Fruit fly (Drosophila melanogaster) whole organism, embryonic: Measurements from ENCODE around the gene CG1764.

Experiments
- CG10431 ChIP-seq: fragments of 200-800 bp; sonication (Bioruptor generic); optimal IDR thresholded peaks from 3 replicates; lab custom pipeline; 2018; ENCODE audit warnings: missing biosample characterization, mild to moderate bottlenecking, missing genetic modification characterization
- CG11085 ChIP-seq: fragments of 200-800 bp; sonication (Bioruptor generic); IDR thresholded peaks from 2 replicates; pipeline ENCODE4 v1.3.6; 2022; ENCODE audit warnings: missing biosample characterization, missing genetic modification characterization
- CG12104 ChIP-seq: fragments of 200-800 bp; sonication (Bioruptor generic); optimal IDR thresholded peaks from 3 replicates; lab custom pipeline; 2016; ENCODE audit warnings: missing biosample characterization, missing genetic modification characterization
- CG14050 ChIP-seq: fragments of 200-800 bp; sonication (Bioruptor generic); IDR thresholded peaks from 3 replicates; pipeline ENCODE4 v1.3.6; 2022; ENCODE audit warnings: missing biosample characterization, missing genetic modification characterization
- CG15073 ChIP-seq: fragments of 200-800 bp; sonication (Bioruptor generic); optimal IDR thresholded peaks from 2 replicates; lab custom pipeline; 2016; ENCODE audit warnings: missing biosample characterization, missing genetic modification characterization
- CG17186 ChIP-seq: fragments of 200-800 bp; sonication (Bioruptor generic); optimal IDR thresholded peaks from 3 replicates; lab custom pipeline; 2017; ENCODE audit warnings: missing biosample characterization, missing genetic modification reagents, missing genetic modification characterization
- CG18619 ChIP-seq: fragments of 200-800 bp; sonication (Bioruptor generic); optimal IDR thresholded peaks from 3 replicates; lab custom pipeline; 2017; ENCODE audit warnings: missing biosample characterization, mild to moderate bottlenecking, missing genetic modification characterization
- CG2889 ChIP-seq: fragments of 200-800 bp; sonication (Bioruptor generic); IDR thresholded peaks from 3 replicates; pipeline ENCODE4 v1.3.6; 2022; ENCODE audit warnings: missing biosample characterization, missing genetic modification characterization
- CG30431 ChIP-seq: fragments of 200-800 bp; sonication (Bioruptor generic); optimal IDR thresholded peaks from 2 replicates; lab custom pipeline; 2017; ENCODE audit warnings: missing biosample characterization, missing genetic modification characterization
- CG3163 ChIP-seq: fragments of 200-800 bp; sonication (Bioruptor generic); optimal IDR thresholded peaks from 3 replicates; lab custom pipeline; 2016; ENCODE audit warnings: missing biosample characterization, missing genetic modification characterization
- CG32532 ChIP-seq: fragments of 200-800 bp; sonication (Bioruptor generic); IDR thresholded peaks from 2 replicates; pipeline ENCODE4 v1.3.6; 2022; ENCODE audit warnings: missing biosample characterization, missing genetic modification characterization
- CG3726 ChIP-seq: fragments of 200-800 bp; sonication (Bioruptor generic); IDR thresholded peaks from 3 replicates; pipeline ENCODE4, ENCODE4 v1.3.6; 2022; ENCODE audit warnings: missing biosample characterization, missing genetic modification characterization
- CG5245 ChIP-seq: fragments of 200-800 bp; sonication (Bioruptor generic); optimal IDR thresholded peaks from 3 replicates; lab custom pipeline; 2016; ENCODE audit warnings: missing biosample characterization, missing genetic modification characterization
- CG6791 ChIP-seq: fragments of 200-800 bp; sonication (Bioruptor generic); IDR thresholded peaks from 3 replicates; pipeline ENCODE4 v1.3.6; 2022; ENCODE audit warnings: missing biosample characterization, missing genetic modification characterization; ENCODE audit not compliant: partially characterized antibody
- CG7357 ChIP-seq: fragments of 200-800 bp; sonication (Bioruptor generic); IDR thresholded peaks from 3 replicates; pipeline ENCODE4 v1.3.6; 2022; ENCODE audit warnings: missing biosample characterization, missing genetic modification characterization
- CG7372 ChIP-seq: fragments of 200-800 bp; sonication (Bioruptor generic); IDR thresholded peaks from 2 replicates; pipeline ENCODE4 v1.3.6; 2022; ENCODE audit warnings: missing biosample characterization, missing genetic modification characterization
- CG7839 ChIP-seq: fragments of 200-800 bp; sonication (Bioruptor generic); optimal IDR thresholded peaks from 3 replicates; lab custom pipeline; 2018; ENCODE audit warnings: missing biosample characterization, mild to moderate bottlenecking, missing genetic modification characterization, moderate library complexity
- CG9437 ChIP-seq: fragments of 200-800 bp; sonication (Bioruptor generic); optimal IDR thresholded peaks from 2 replicates; lab custom pipeline; 2018; ENCODE audit warnings: missing biosample characterization, mild to moderate bottlenecking, missing genetic modification characterization
- CG9797 ChIP-seq: fragments of 200-800 bp; sonication (Bioruptor generic); optimal IDR thresholded peaks from 3 replicates; lab custom pipeline; 2018; ENCODE audit warnings: missing biosample characterization, mild to moderate bottlenecking, missing genetic modification characterization
- CG9817 ChIP-seq: fragments of 200-800 bp; sonication (Bioruptor generic); optimal IDR thresholded peaks from 2 replicates; lab custom pipeline; 2018; ENCODE audit warnings: missing biosample characterization, mild to moderate bottlenecking, missing genetic modification characterization, moderate library complexity
- Dip3 ChIP-seq: fragments of 200-800 bp; sonication (Bioruptor generic); optimal IDR thresholded peaks from 3 replicates; lab custom pipeline; 2016; ENCODE audit warnings: missing biosample characterization, missing genetic modification characterization
- Ets97D ChIP-seq: fragments of 200-800 bp; sonication (Bioruptor generic); optimal IDR thresholded peaks from 3 replicates; lab custom pipeline; 2016; ENCODE audit warnings: missing biosample characterization, missing genetic modification characterization
- Fer1 ChIP-seq: fragments of 200-800 bp; sonication (Bioruptor generic); optimal IDR thresholded peaks from 2 replicates; lab custom pipeline; 2017; ENCODE audit warnings: missing biosample characterization, mild to moderate bottlenecking, missing genetic modification characterization
- H2.0 ChIP-seq: fragments of 200-800 bp; sonication (Bioruptor generic); IDR thresholded peaks from 2 replicates; pipeline ENCODE4 v1.3.6; 2022; ENCODE audit warnings: missing biosample characterization, missing genetic modification characterization
- Hey ChIP-seq: fragments of 200-800 bp; sonication (Bioruptor generic); optimal IDR thresholded peaks from 3 replicates; lab custom pipeline; 2018; ENCODE audit warnings: missing biosample characterization, mild to moderate bottlenecking, missing genetic modification characterization
- Hr39 ChIP-seq: fragments of >200 bp; optimal IDR thresholded peaks from 2 replicates; lab custom pipeline; 2017
- Hr78 ChIP-seq, 2 experiments: fragments of 200-800 bp in 1 of 2; fragments of >200 bp in 1 of 2; sonication (Bioruptor generic) in 1 of 2; optimal IDR thresholded peaks; 2 replicates each; lab custom pipeline; 2017 to 2019; ENCODE audit warnings: missing biosample characterization in 2 of 2, missing genetic modification characterization in 2 of 2, mild to moderate bottlenecking in 1 of 2, moderate library complexity in 1 of 2
- Myb ChIP-seq: fragments of 200-800 bp; sonication (Bioruptor generic); optimal IDR thresholded peaks from 2 replicates; lab custom pipeline; 2016; ENCODE audit warnings: missing biosample characterization, missing genetic modification characterization
- NC2α ChIP-seq: fragments of 200-800 bp; sonication (Bioruptor generic); optimal IDR thresholded peaks from 2 replicates; lab custom pipeline; 2016; ENCODE audit warnings: missing biosample characterization, missing genetic modification characterization
- NC2β ChIP-seq: fragments of 200-800 bp; sonication (Bioruptor generic); optimal IDR thresholded peaks from 2 replicates; lab custom pipeline; 2016; ENCODE audit warnings: missing biosample characterization, missing genetic modification characterization
- Oaz ChIP-seq: fragments of 200-800 bp; sonication (Bioruptor generic); IDR thresholded peaks from 2 replicates; pipeline ENCODE4 v1.3.6; 2022; ENCODE audit warnings: missing biosample characterization, missing genetic modification characterization
- Stat92E ChIP-seq, 3 experiments: fragments of >200 bp in 2 of 3; fragments of 200-800 bp in 1 of 3; sonication (Bioruptor generic) in 1 of 3; optimal IDR thresholded peaks; 2 replicates each; lab custom pipeline; 2017 to 2019; ENCODE audit warnings: missing biosample characterization in 3 of 3, missing genetic modification characterization in 3 of 3, mild to moderate bottlenecking in 1 of 3, moderate library complexity in 1 of 3
- Xbp1 ChIP-seq: fragments of 200-800 bp; sonication (Bioruptor generic); optimal IDR thresholded peaks from 3 replicates; lab custom pipeline; 2016; ENCODE audit warnings: missing biosample characterization, mild to moderate bottlenecking, missing genetic modification characterization
- ab ChIP-seq: fragments of 200-800 bp; sonication (Bioruptor generic); optimal IDR thresholded peaks from 2 replicates; lab custom pipeline; 2016; ENCODE audit warnings: missing biosample characterization, missing genetic modification characterization
- amos ChIP-seq: fragments of 200-800 bp; sonication (Bioruptor generic); IDR thresholded peaks from 2 replicates; pipeline ENCODE4 v1.3.6; 2022; ENCODE audit warnings: missing biosample characterization, missing genetic modification characterization; ENCODE audit not compliant: partially characterized antibody
- ase ChIP-seq: fragments of 200-800 bp; sonication (Bioruptor generic); IDR thresholded peaks from 3 replicates; pipeline ENCODE4 v1.3.6; 2022; ENCODE audit warnings: missing biosample characterization, missing genetic modification characterization
- cwo ChIP-seq: fragments of 200-800 bp; sonication (Bioruptor generic); optimal IDR thresholded peaks from 3 replicates; lab custom pipeline; 2017; ENCODE audit warnings: missing biosample characterization, missing genetic modification characterization, mild to moderate bottlenecking, moderate library complexity, missing genetic modification reagents
- fd102C ChIP-seq: fragments of 200-800 bp; sonication (Bioruptor generic); optimal IDR thresholded peaks from 2 replicates; lab custom pipeline; 2018; ENCODE audit warnings: missing biosample characterization, mild to moderate bottlenecking, missing genetic modification characterization, moderate library complexity
- fu2 ChIP-seq: fragments of 200-800 bp; sonication (Bioruptor generic); optimal IDR thresholded peaks from 2 replicates; lab custom pipeline; 2016; ENCODE audit warnings: missing biosample characterization, missing genetic modification characterization
- her ChIP-seq: fragments of 200-800 bp; sonication (Bioruptor generic); optimal IDR thresholded peaks from 2 replicates; lab custom pipeline; 2016; ENCODE audit warnings: missing biosample characterization, missing genetic modification characterization
- jumu ChIP-seq: fragments of 200-800 bp; sonication (Bioruptor generic); optimal IDR thresholded peaks from 3 replicates; lab custom pipeline; 2016; ENCODE audit warnings: missing biosample characterization, missing genetic modification characterization
- kay ChIP-seq: fragments of 200-800 bp; sonication (Bioruptor generic); optimal IDR thresholded peaks from 2 replicates; lab custom pipeline; 2016; ENCODE audit warnings: missing biosample characterization, missing genetic modification characterization
- nau ChIP-seq: fragments of 200-800 bp; sonication (Bioruptor generic); optimal IDR thresholded peaks from 3 replicates; lab custom pipeline; 2017; ENCODE audit warnings: missing biosample characterization, mild to moderate bottlenecking, missing genetic modification characterization, missing genetic modification reagents
- nerfin-2 ChIP-seq: fragments of 200-800 bp; sonication (Bioruptor generic); IDR thresholded peaks from 2 replicates; pipeline ENCODE4 v1.3.6; 2022; ENCODE audit warnings: missing biosample characterization, missing genetic modification characterization; ENCODE audit not compliant: partially characterized antibody
- p53 ChIP-seq: fragments of 200-800 bp; sonication (Bioruptor generic); optimal IDR thresholded peaks from 2 replicates; lab custom pipeline; 2016; ENCODE audit warnings: missing biosample characterization, missing genetic modification characterization
- run ChIP-seq: fragments of 200-800 bp; sonication (Bioruptor generic); optimal IDR thresholded peaks from 3 replicates; lab custom pipeline; 2018; ENCODE audit warnings: missing biosample characterization, mild to moderate bottlenecking, missing genetic modification characterization
- scrt ChIP-seq: fragments of 200-800 bp; sonication (Bioruptor generic); optimal IDR thresholded peaks from 2 replicates; lab custom pipeline; 2018; ENCODE audit warnings: missing biosample characterization, mild to moderate bottlenecking, missing genetic modification characterization, moderate library complexity
- sisA ChIP-seq: fragments of 200-800 bp; sonication (Bioruptor generic); IDR thresholded peaks from 2 replicates; pipeline ENCODE4 v1.3.6; 2022; ENCODE audit warnings: missing biosample characterization, missing genetic modification characterization
- ttk ChIP-seq: fragments of 200-800 bp; sonication (Bioruptor generic); IDR thresholded peaks from 2 replicates; pipeline ENCODE4 v2.1.2; 2022; ENCODE audit warnings: missing biosample characterization, missing genetic modification characterization
- usp ChIP-seq: fragments of >200 bp; optimal IDR thresholded peaks from 2 replicates; lab custom pipeline; 2017; ENCODE audit warnings: missing biosample characterization, missing genetic modification characterization

Gene CG1764

dm6 chrX:13296405-13297183 is 5.6 kb downstream of the CG1764 start, which contains the start of gene CG1622 (continued):
- no peak for TF ChIP-seq nerfin-2 (GFP tag; lab: Robert Waterston, UW)
- TF ChIP-seq Dip3 (GFP tag; lab: Kevin White, UChicago): no peak
- TF ChIP-seq Oaz (GFP tag; lab: Robert Waterston, UW): no peak
- TF ChIP-seq CG15073 (GFP tag; lab: Kevin White, UChicago): no peak
- TF ChIP-seq CG9437 (GFP tag; lab: Kevin White, UChicago): peak; percentile 3
- no peak for TF ChIP-seq run (tag; lab: Kevin White, UChicago)
- TF ChIP-seq kay: no peak
- TF ChIP-seq CG7372: 0 out of 2 replicates have a peak, but pooled peaks have one; percentile 24
- TF ChIP-seq nau: no peak
- TF ChIP-seq cwo (GFP tag; lab: Kevin White, UChicago): no peak
- no peak for TF ChIP-seq CG18619 (GFP tag; lab: Kevin White, UChicago)
- no peak for TF ChIP-seq CG2889 (GFP tag; lab: Robert Waterston, UW)
- TF ChIP-seq amos (GFP tag; lab: Robert Waterston, UW): peak; percentile 50; the same call in 1 of the 2 replicates
- no peak for TF ChIP-seq CG5245 (GFP tag; lab: Kevin White, UChicago)
- no peak for TF ChIP-seq scrt (GFP tag; lab: Kevin White, UChicago)
- TF ChIP-seq Xbp1: peak; percentile 4
- no peak for TF ChIP-seq CG17186 (GFP tag; lab: Kevin White, UChicago)
- TF ChIP-seq p53 (GFP tag; lab: Kevin White, UChicago): no peak
- no peak for TF ChIP-seq NC2α (GFP tag; lab: Kevin White, UChicago)
- no peak for TF ChIP-seq Hr39 (lab: Kevin White, UChicago)
- no peak for TF ChIP-seq ttk (GFP tag; lab: Robert Waterston, UW)
- no peak for TF ChIP-seq ase (GFP tag; lab: Robert Waterston, UW)
- no peak for TF ChIP-seq Ets97D (GFP tag; lab: Kevin White, UChicago)
- TF ChIP-seq CG7357 (GFP tag; lab: Robert Waterston, UW): no peak
- no peak for TF ChIP-seq CG30431 (GFP tag; lab: Kevin White, UChicago)
- TF ChIP-seq Stat92E (GFP tag; optimal IDR thresholded peaks at IDR 0.05; lab: Kevin White, UChicago): peak in 1 of 3 experiments; percentile 31
- no peak for TF ChIP-seq usp (GFP tag; lab: Kevin White, UChicago)
- peak; percentile 30 for TF ChIP-seq Fer1 (GFP tag; lab: Kevin White, UChicago)
- TF ChIP-seq CG7839: no peak
- no peak for TF ChIP-seq CG11085 (GFP tag; lab: Robert Waterston, UW)
- TF ChIP-seq CG9797 (GFP tag; lab: Kevin White, UChicago): peak; percentile 64
- TF ChIP-seq Hr78 (GFP tag; optimal IDR thresholded peaks at IDR 0.05; lab: Kevin White, UChicago): no peak
- no peak for TF ChIP-seq her (GFP tag; lab: Kevin White, UChicago)
- peak; percentile 27 for TF ChIP-seq CG9817
- no peak for TF ChIP-seq CG14050
- peak; percentile 65 for TF ChIP-seq CG32532 (GFP tag; lab: Robert Waterston, UW)
- no peak for TF ChIP-seq CG12104
- TF ChIP-seq CG10431 (GFP tag; lab: Kevin White, UChicago): peak; percentile 97
- no peak for TF ChIP-seq CG3726
- peak; percentile 76 for TF ChIP-seq Myb (GFP tag; lab: Kevin White, UChicago)
- TF ChIP-seq fd102C (GFP tag; lab: Kevin White, UChicago): no peak
- TF ChIP-seq sisA (GFP tag; lab: Robert Waterston, UW): no peak
- TF ChIP-seq jumu: no peak
- no peak for TF ChIP-seq Hey (tag; lab: Kevin White, UChicago)
- no peak for TF ChIP-seq NC2β (GFP tag; lab: Kevin White, UChicago)
- TF ChIP-seq ab (GFP tag; lab: Kevin White, UChicago): no peak
- no peak for TF ChIP-seq fu2 (GFP tag; lab: Kevin White, UChicago)
- TF ChIP-seq CG3163 (GFP tag; lab: Kevin White, UChicago): no peak
- TF ChIP-seq H2.0 (GFP tag; lab: Robert Waterston, UW): no peak
- no peak for TF ChIP-seq CG6791
